Worm (Caenorhabditis elegans): ENCODE measurements around the gene col-124.

DNA sequence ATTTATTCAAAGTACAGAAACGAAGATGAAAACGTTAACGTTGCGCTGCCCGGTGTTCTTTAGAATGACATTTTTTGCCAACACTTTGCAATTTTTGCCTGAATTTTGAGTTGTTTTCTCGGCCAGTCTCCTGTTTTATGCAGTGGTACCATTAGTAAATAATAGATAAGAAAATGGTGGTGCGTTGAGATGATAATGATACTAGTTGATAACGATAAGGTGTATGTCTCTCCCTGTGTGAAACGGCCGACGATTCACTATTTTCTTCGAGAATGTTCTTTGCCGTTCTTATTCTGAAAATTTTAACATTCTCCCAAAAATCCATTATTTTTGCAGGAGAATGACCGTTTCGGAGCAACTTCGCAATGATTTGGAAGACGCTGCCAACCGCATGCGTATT is 27.0 kb downstream of the col-124 start, which contains the start of gene tkt-1:
- TF ChIP-seq unc-39 (tag; optimal IDR thresholded peaks at IDR 0.05) (no peak), R02D3.7 (tag; optimal IDR thresholded peaks at IDR 0.05) (no peak), skn-1 (tag; optimal IDR thresholded peaks at IDR 0.05) (no peak), lin-13 (GFP tag; optimal IDR thresholded peaks at IDR 0.05) (no peak), snpc-4 (tag; optimal IDR thresholded peaks at IDR 0.05) (no peak), elt-3 (tag; optimal IDR thresholded peaks at IDR 0.05) (no peak), aly-2 (tag; optimal IDR thresholded peaks at IDR 0.05) (no peak), lsy-2 (tag; optimal IDR thresholded peaks at IDR 0.05) (no peak), ama-1 (optimal IDR thresholded peaks at IDR 0.05) (no peak), ztf-4 (tag; optimal IDR thresholded peaks at IDR 0.05) (no peak)
